Fruit fly (Drosophila melanogaster) S2 (cell line): Measurements from ENCODE around the gene Hsp26.

Experiments
- CG8478 ChIP-seq: fragments of >200 bp; optimal IDR thresholded peaks from 2 replicates; lab custom pipeline; 2018
- CTCF ChIP-seq, 2 experiments: fragments of >200 bp; optimal IDR thresholded peaks; 2 replicates each; lab custom pipeline; 2018

Gene Hsp26

dm6 chr3L:9339021-9339420 is 38.2 kb downstream of the Hsp26 start:
- TF ChIP-seq CG8478 (lab: Kevin White, UChicago), result no peak
- TF ChIP-seq CTCF (optimal IDR thresholded peaks at IDR 0.05; lab: Kevin White, UChicago), result no peak

dm6 chr3L:9338510-9338909 is 38.7 kb downstream of the Hsp26 start, which contains the start of gene PGRP-LC:
Gene PGRP-LC, plus strand, starts transcription at chr3L:9338810.
- no peak for TF ChIP-seq CTCF (optimal IDR thresholded peaks at IDR 0.05; lab: Kevin White, UChicago)
- TF ChIP-seq CG8478 (lab: Kevin White, UChicago), result no peak

- TF ChIP-seq CTCF (optimal IDR thresholded peaks at IDR 0.05; lab: Kevin White, UChicago) (no peak), CG8478 (lab: Kevin White, UChicago) (no peak)
These were observed 39.2 kb downstream of the Hsp26 start for dm6 chr3L:9337942-9338468.

dm6 chr3L:9335711-9336110 is 41.5 kb downstream of the Hsp26 start:
- TF ChIP-seq CG8478 (lab: Kevin White, UChicago), result no peak
- no peak for TF ChIP-seq CTCF (optimal IDR thresholded peaks at IDR 0.05; lab: Kevin White, UChicago)

dm6 chr3L:9333745-9334382 is 43.4 kb downstream of the Hsp26 start, which contains the start of gene PGRP-LA:
Gene PGRP-LA, plus strand, starts transcription at chr3L:9334332.
- TF ChIP-seq CG8478 (lab: Kevin White, UChicago) (no peak), CTCF (optimal IDR thresholded peaks at IDR 0.05; lab: Kevin White, UChicago) (peak in 1 of 2 experiments; percentile 14)
